Fruit fly (Drosophila melanogaster): ENCODE data around the gene CG12725.
A peak's percentile ranks its signal among the peaks of the same experiment; 100 is the strongest.

CG12725 gene

dm6 chrX:13376520-13376919 is 26.1 kb downstream of the CG12725 start:
- TF ChIP-seq CG17801 (GFP tag; optimal IDR thresholded peaks at IDR 0.05; ENCODE audit: partially characterized antibody) = peak; percentile 73

- TF ChIP-seq CG17801 (GFP tag; optimal IDR thresholded peaks at IDR 0.05; ENCODE audit: partially characterized antibody) = no peak
These were observed 27.1 kb downstream of the CG12725 start for dm6 chrX:13375489-13375997.

dm6 chrX:13374979-13375378 is 27.7 kb downstream of the CG12725 start:
- TF ChIP-seq CG17801 (GFP tag; optimal IDR thresholded peaks at IDR 0.05; ENCODE audit: partially characterized antibody) = no peak

- no peak for TF ChIP-seq CG17801 (GFP tag; optimal IDR thresholded peaks at IDR 0.05; ENCODE audit: partially characterized antibody)
These were observed 28.5 kb downstream of the CG12725 start for dm6 chrX:13374154-13374536.

dm6 chrX:13373239-13374153 is 29.2 kb downstream of the CG12725 start:
- TF ChIP-seq CG17801 (GFP tag; optimal IDR thresholded peaks at IDR 0.05; ENCODE audit: partially characterized antibody) = peak; percentile 48

- TF ChIP-seq CG17801 (GFP tag; optimal IDR thresholded peaks at IDR 0.05; ENCODE audit: partially characterized antibody) = no peak
These were observed 30.2 kb downstream of the CG12725 start for dm6 chrX:13372512-13372911.

dm6 chrX:13371704-13372049 is 31.0 kb downstream of the CG12725 start:
- TF ChIP-seq CG17801 (GFP tag; optimal IDR thresholded peaks at IDR 0.05; ENCODE audit: partially characterized antibody) = no peak

dm6 chrX:13370826-13371703 is 31.6 kb downstream of the CG12725 start:
- TF ChIP-seq CG17801 (GFP tag; optimal IDR thresholded peaks at IDR 0.05; ENCODE audit: partially characterized antibody) = peak; percentile 55

- no peak for TF ChIP-seq CG17801 (GFP tag; optimal IDR thresholded peaks at IDR 0.05; ENCODE audit: partially characterized antibody)
These were observed 32.4 kb downstream of the CG12725 start, which contains the start of gene CG1640 for dm6 chrX:13370306-13370705. Gene CG1640, plus strand, starts transcription at chrX:13370606.

- no peak for TF ChIP-seq CG17801 (GFP tag; optimal IDR thresholded peaks at IDR 0.05; ENCODE audit: partially characterized antibody)
These were observed 33.2 kb downstream of the CG12725 start for dm6 chrX:13369438-13369837.

- no peak for TF ChIP-seq CG17801 (GFP tag; optimal IDR thresholded peaks at IDR 0.05; ENCODE audit: partially characterized antibody)
These were observed 34.5 kb downstream of the CG12725 start, which contains the start of gene dmrt11E for dm6 chrX:13368149-13368548. Gene dmrt11E, plus strand, starts transcription at chrX:13368191.

dm6 chrX:13358948-13359347 is 43.7 kb downstream of the CG12725 start, which contains the start of gene Syt12:
Gene Syt12, plus strand, starts transcription at chrX:13359248.
- no peak for TF ChIP-seq CG17801 (GFP tag; optimal IDR thresholded peaks at IDR 0.05; ENCODE audit: partially characterized antibody)

- no peak for TF ChIP-seq CG17801 (GFP tag; optimal IDR thresholded peaks at IDR 0.05; ENCODE audit: partially characterized antibody)
These were observed 44.3 kb downstream of the CG12725 start for dm6 chrX:13358240-13358799.

All from ovary, adult (tissue).